Fruit fly (Drosophila melanogaster) Kc167 (cell line): ENCODE results near the gene MED10.

Experiments
- Sin3A ChIP-seq: fragments of >200 bp; optimal IDR thresholded peaks from 2 replicates; lab custom pipeline; 2018; ENCODE audit warnings: missing external identifiers
- insv ChIP-seq: fragments of >200 bp; optimal IDR thresholded peaks from 3 replicates; lab custom pipeline; 2018; ENCODE audit warnings: missing external identifiers

dm6 chr3L:16208839-16209612, 22.9 kb upstream of the MED10 start:
- no peak for TF ChIP-seq insv (lab: Kevin White, UChicago)
- TF ChIP-seq Sin3A (lab: Kevin White, UChicago): no peak
